Worm (Caenorhabditis elegans) whole organism, midembryonic: ENCODE results near the gene mom-1.
A peak's percentile ranks its signal among the peaks of the same experiment; 100 is the strongest.

ENCODE experiments used
- T22C8.4 ChIP-seq: fragments of 200-800 bp; sonication (Bioruptor generic); IDR thresholded peaks from 2 replicates; pipeline ENCODE4 v1.3.6; 2022; ENCODE audit warnings: missing genetic modification characterization, missing compliant biosample characterization
- cog-1 ChIP-seq: sonication (generic microtip); optimal IDR thresholded peaks from 2 replicates; lab custom pipeline; 2016; ENCODE audit warnings: missing genetic modification characterization, missing compliant biosample characterization
- flt-1 ChIP-seq: fragments of 200-800 bp; sonication (Bioruptor generic); IDR thresholded peaks from 2 replicates; pipeline ENCODE4 v1.3.6; 2022; ENCODE audit warnings: missing genetic modification characterization, missing compliant biosample characterization
- klf-2 ChIP-seq: fragments of 200-800 bp; sonication (Bioruptor generic); conservative IDR thresholded peaks from 2 replicates; pipeline ENCODE4 v1.3.6; 2022; ENCODE audit warnings: missing genetic modification reagents, missing genetic modification characterization, missing compliant biosample characterization
- med-1 ChIP-seq: sonication (generic microtip); optimal IDR thresholded peaks from 2 replicates; lab custom pipeline; 2017; ENCODE audit warnings: missing genetic modification characterization, mild to moderate bottlenecking, missing compliant biosample characterization, antibody characterized with exemption, missing genetic modification reagents; ENCODE audit not compliant: insufficient read depth
- ref-1 ChIP-seq: fragments of 200-800 bp; sonication (Bioruptor generic); conservative IDR thresholded peaks from 2 replicates; pipeline ENCODE4 v1.3.6; 2022; ENCODE audit warnings: missing genetic modification reagents, missing genetic modification characterization, missing compliant biosample characterization
- tab-1 ChIP-seq: fragments of 200-800 bp; sonication (Bioruptor generic); IDR thresholded peaks from 2 replicates; pipeline ENCODE4 v1.3.6; 2022; ENCODE audit warnings: missing genetic modification characterization, missing compliant biosample characterization
- ztf-23 ChIP-seq: fragments of 200-800 bp; sonication (Bioruptor generic); IDR thresholded peaks from 2 replicates; pipeline ENCODE4 v1.3.6; 2022; ENCODE audit warnings: missing genetic modification reagents, missing genetic modification characterization, missing compliant biosample characterization
- ztf-29 ChIP-seq: fragments of 200-800 bp; sonication (Bioruptor generic); IDR thresholded peaks from 2 replicates; pipeline ENCODE4 v1.3.6; 2022; ENCODE audit warnings: missing genetic modification reagents, missing genetic modification characterization, missing compliant biosample characterization

mom-1 gene

ce11 chrX:6289038-6289437 lies 3.9 kb upstream of the mom-1 start:
- TF ChIP-seq tab-1 (GFP tag; lab: Robert Waterston, UW) (no peak), ztf-29 (no peak), klf-2 (GFP tag; lab: Robert Waterston, UW) (no peak), ztf-23 (GFP tag; lab: Robert Waterston, UW) (no peak), ref-1 (GFP tag; lab: Robert Waterston, UW) (no peak), med-1 (GFP tag; lab: Kevin White, UChicago) (no peak), cog-1 (tag; lab: Kevin White, UChicago) (no peak), T22C8.4 (no peak), flt-1 (GFP tag; lab: Robert Waterston, UW) (no peak)

ce11 chrX:6291632-6292031 lies 1.3 kb upstream of the mom-1 start, which contains the start of gene lev-9:
TSS of gene lev-9 (minus strand) at chrX:6291732.
- no peak for TF ChIP-seq ztf-23 (GFP tag; lab: Robert Waterston, UW)
- TF ChIP-seq cog-1 (tag; lab: Kevin White, UChicago), result no peak
- no peak for TF ChIP-seq T22C8.4
- no peak for TF ChIP-seq klf-2 (GFP tag; lab: Robert Waterston, UW)
- TF ChIP-seq ref-1 (GFP tag; lab: Robert Waterston, UW), result no peak
- no peak for TF ChIP-seq med-1 (GFP tag; lab: Kevin White, UChicago)
- TF ChIP-seq ztf-29, result no peak
- TF ChIP-seq tab-1 (GFP tag; lab: Robert Waterston, UW), result no peak
- TF ChIP-seq flt-1 (GFP tag; lab: Robert Waterston, UW), result no peak

ce11 chrX:6292143-6292542 lies 769 bp upstream of the mom-1 start:
- peak; percentile 95 for TF ChIP-seq T22C8.4
- peak; percentile 80 for TF ChIP-seq ztf-29
- peak; percentile 99 for TF ChIP-seq tab-1 (GFP tag; lab: Robert Waterston, UW)
- TF ChIP-seq cog-1 (tag; lab: Kevin White, UChicago), result peak; percentile 77
- peak; percentile 97 for TF ChIP-seq klf-2 (GFP tag; lab: Robert Waterston, UW)
- peak; percentile 98 for TF ChIP-seq flt-1 (GFP tag; lab: Robert Waterston, UW)
- peak; percentile 97 for TF ChIP-seq ztf-23 (GFP tag; lab: Robert Waterston, UW)
- TF ChIP-seq ref-1 (GFP tag; lab: Robert Waterston, UW), result peak; percentile 96
- TF ChIP-seq med-1 (GFP tag; lab: Kevin White, UChicago), result peak; percentile 71

ce11 chrX:6296402-6296844 lies 3.5 kb downstream of the mom-1 start:
- TF ChIP-seq flt-1 (GFP tag; lab: Robert Waterston, UW) (peak; percentile 91), klf-2 (GFP tag; lab: Robert Waterston, UW) (peak; percentile 83), ref-1 (GFP tag; lab: Robert Waterston, UW) (no peak; the same call in 1 of the 2 replicates), T22C8.4 (peak; percentile 92), med-1 (GFP tag; lab: Kevin White, UChicago) (peak; percentile 39), cog-1 (tag; lab: Kevin White, UChicago) (peak; percentile 99), tab-1 (GFP tag; lab: Robert Waterston, UW) (peak; percentile 80; the same call in 1 of the 2 replicates), ztf-23 (GFP tag; lab: Robert Waterston, UW) (peak; percentile 87), ztf-29 (peak; percentile 63)

ce11 chrX:6299641-6300240 lies 6.8 kb downstream of the mom-1 start, which contains the start of gene cest-16:
TSS of gene cest-16 (plus strand) at chrX:6299942.
- TF ChIP-seq tab-1 (GFP tag; lab: Robert Waterston, UW) (no peak), klf-2 (GFP tag; lab: Robert Waterston, UW) (no peak)

- TF ChIP-seq tab-1 (GFP tag; lab: Robert Waterston, UW) (no peak), klf-2 (GFP tag; lab: Robert Waterston, UW) (no peak), T22C8.4 (no peak), ztf-29 (no peak), med-1 (GFP tag; lab: Kevin White, UChicago) (no peak), ref-1 (GFP tag; lab: Robert Waterston, UW) (no peak), cog-1 (tag; lab: Kevin White, UChicago) (no peak), ztf-23 (GFP tag; lab: Robert Waterston, UW) (no peak), flt-1 (GFP tag; lab: Robert Waterston, UW) (no peak)
Observed at ce11 chrX:6311391-6311790, 18.5 kb downstream of the mom-1 start, which contains the start of gene npr-38. TSS of gene npr-38 (plus strand) at chrX:6311691.

- no peak for TF ChIP-seq tab-1 (GFP tag; lab: Robert Waterston, UW)
- no peak for TF ChIP-seq ztf-29
- no peak for TF ChIP-seq ref-1 (GFP tag; lab: Robert Waterston, UW)
- no peak for TF ChIP-seq T22C8.4
- no peak for TF ChIP-seq med-1 (GFP tag; lab: Kevin White, UChicago)
- no peak for TF ChIP-seq klf-2 (GFP tag; lab: Robert Waterston, UW)
- no peak for TF ChIP-seq cog-1 (tag; lab: Kevin White, UChicago)
- no peak for TF ChIP-seq flt-1 (GFP tag; lab: Robert Waterston, UW)
- no peak for TF ChIP-seq ztf-23 (GFP tag; lab: Robert Waterston, UW)
Observed at ce11 chrX:6318803-6319202, 25.9 kb downstream of the mom-1 start.

ce11 chrX:6319546-6319945 lies 26.6 kb downstream of the mom-1 start, which contains the start of gene chtb-3:
TSS of gene chtb-3 (minus strand) at chrX:6319646.
- TF ChIP-seq ztf-23 (GFP tag; lab: Robert Waterston, UW) (no peak), tab-1 (GFP tag; lab: Robert Waterston, UW) (no peak), med-1 (GFP tag; lab: Kevin White, UChicago) (no peak), flt-1 (GFP tag; lab: Robert Waterston, UW) (no peak), ref-1 (GFP tag; lab: Robert Waterston, UW) (no peak), cog-1 (tag; lab: Kevin White, UChicago) (no peak), ztf-29 (no peak), T22C8.4 (no peak), klf-2 (GFP tag; lab: Robert Waterston, UW) (no peak)

- TF ChIP-seq med-1 (GFP tag; lab: Kevin White, UChicago) (no peak), ztf-23 (GFP tag; lab: Robert Waterston, UW) (no peak), klf-2 (GFP tag; lab: Robert Waterston, UW) (no peak)
Observed at ce11 chrX:6320887-6321286, 28.0 kb downstream of the mom-1 start.
